Worm (Caenorhabditis elegans) whole organism, L1 larva: Measurements from ENCODE around the gene F47B8.4.
A peak's percentile ranks its signal among the peaks of the same experiment; 100 is the strongest.

ENCODE experiments used
- F16B12.6 ChIP-seq: fragments of 150-350 bp; optimal IDR thresholded peaks from 2 replicates; lab custom pipeline; 2014; ENCODE audit warnings: missing biosample characterization, missing genetic modification characterization
- Y116A8C.19 ChIP-seq: sonication (generic microtip); optimal IDR thresholded peaks from 2 replicates; lab custom pipeline; 2016; ENCODE audit warnings: missing compliant biosample characterization, missing genetic modification characterization, borderline replicate concordance
- aha-1 ChIP-seq: fragments of 150-350 bp; optimal IDR thresholded peaks from 2 replicates; lab custom pipeline; 2014; ENCODE audit warnings: missing biosample characterization, missing genetic modification characterization
- alr-1 ChIP-seq: fragments of 200-800 bp; sonication (Bioruptor generic); optimal IDR thresholded peaks from 2 replicates; lab custom pipeline; 2018; ENCODE audit warnings: borderline replicate concordance, mild to moderate bottlenecking, missing genetic modification characterization, missing compliant biosample characterization
- ceh-63 ChIP-seq: fragments of 200-800 bp; sonication (Bioruptor generic); optimal IDR thresholded peaks from 2 replicates; lab custom pipeline; 2018; ENCODE audit warnings: mild to moderate bottlenecking, missing genetic modification characterization, missing compliant biosample characterization
- ceh-8 ChIP-seq: fragments of 200-800 bp; sonication (Bioruptor generic); optimal IDR thresholded peaks from 2 replicates; lab custom pipeline; 2018; ENCODE audit warnings: mild to moderate bottlenecking, missing genetic modification characterization, moderate library complexity, missing compliant biosample characterization
- ceh-88 ChIP-seq: fragments of 200-800 bp; sonication (Bioruptor generic); IDR thresholded peaks from 2 replicates; pipeline ENCODE4 v1.3.6; 2022; ENCODE audit warnings: missing genetic modification characterization, missing compliant biosample characterization
- dpl-1 ChIP-seq, 3 experiments: fragments of 150-350 bp in 2 of 3; sonication (generic microtip) in 1 of 3; optimal IDR thresholded peaks; 2 replicates each; lab custom pipeline; 2014 to 2017; ENCODE audit warnings: missing biosample characterization in 3 of 3, missing genetic modification characterization in 3 of 3, missing genetic modification reagents in 3 of 3
- dsc-1 ChIP-seq: sonication (generic microtip); optimal IDR thresholded peaks from 2 replicates; lab custom pipeline; 2016; ENCODE audit warnings: mild to moderate bottlenecking, missing genetic modification characterization, missing compliant biosample characterization
- efl-3 ChIP-seq: fragments of 200-800 bp; sonication (Bioruptor generic); optimal IDR thresholded peaks from 2 replicates; lab custom pipeline; 2018; ENCODE audit warnings: mild to moderate bottlenecking, missing genetic modification characterization, missing compliant biosample characterization
- egl-13 ChIP-seq: sonication (generic microtip); optimal IDR thresholded peaks from 2 replicates; lab custom pipeline; 2016; ENCODE audit warnings: missing genotype, missing genetic modification reagents, missing genetic modification characterization, missing compliant biosample characterization
- elt-3 ChIP-seq, 6 experiments: fragments of 150-350 bp in 1 of 6; sonication (generic microtip); optimal IDR thresholded peaks; 2 replicates each; lab custom pipeline; 2017 to 2018; ENCODE audit warnings: missing biosample characterization in 6 of 6, missing genetic modification characterization in 6 of 6, inconsistent platforms in 1 of 6
- ets-5 ChIP-seq: fragments of 200-800 bp; sonication (Bioruptor generic); IDR thresholded peaks from 2 replicates; pipeline ENCODE4 v1.3.6; 2022; ENCODE audit warnings: missing genetic modification characterization, missing compliant biosample characterization
- fkh-8 ChIP-seq: sonication (generic microtip); optimal IDR thresholded peaks from 2 replicates; lab custom pipeline; 2016; ENCODE audit warnings: mild to moderate bottlenecking, missing genetic modification characterization, missing compliant biosample characterization
- grh-1 ChIP-seq: fragments of 200-800 bp; sonication (Bioruptor generic); IDR thresholded peaks from 2 replicates; pipeline ENCODE4 v1.3.6; 2022; ENCODE audit warnings: missing genetic modification reagents, missing genetic modification characterization, missing compliant biosample characterization
- hlh-4 ChIP-seq: sonication (generic microtip); optimal IDR thresholded peaks from 2 replicates; lab custom pipeline; 2016; ENCODE audit warnings: mild to moderate bottlenecking, missing genetic modification characterization, missing compliant biosample characterization
- hpl-2 ChIP-seq: fragments of 150-350 bp; optimal IDR thresholded peaks from 2 replicates; lab custom pipeline; 2014; ENCODE audit warnings: missing biosample characterization, missing genetic modification reagents, missing genetic modification characterization
- jun-1 ChIP-seq: fragments of 150-350 bp; optimal IDR thresholded peaks from 2 replicates; lab custom pipeline; 2014; ENCODE audit warnings: missing biosample characterization, missing genetic modification reagents, missing genetic modification characterization
- lin-13 ChIP-seq: fragments of 150-350 bp; optimal IDR thresholded peaks from 2 replicates; lab custom pipeline; 2014; ENCODE audit warnings: missing biosample characterization, missing genetic modification reagents, missing genetic modification characterization
- lin-15B ChIP-seq: fragments of 150-350 bp; sonication (generic microtip); optimal IDR thresholded peaks from 3 replicates; lab custom pipeline; 2014; ENCODE audit warnings: missing biosample characterization, missing genetic modification characterization
- lin-39 ChIP-seq: fragments of 150-350 bp; optimal IDR thresholded peaks from 2 replicates; lab custom pipeline; 2014; ENCODE audit warnings: missing biosample characterization, missing genetic modification reagents, missing genetic modification characterization
- lir-3 ChIP-seq: sonication (generic microtip); optimal IDR thresholded peaks from 2 replicates; lab custom pipeline; 2016; ENCODE audit warnings: mild to moderate bottlenecking, missing genetic modification characterization, moderate library complexity, missing compliant biosample characterization; ENCODE audit not compliant: poor library complexity
- lsy-2 ChIP-seq, 2 experiments: fragments of 150-350 bp; optimal IDR thresholded peaks; 2 replicates each; lab custom pipeline; 2014; ENCODE audit warnings: missing biosample characterization in 2 of 2, missing genetic modification characterization in 2 of 2
- mab-9 ChIP-seq: fragments of 200-800 bp; sonication (Bioruptor generic); IDR thresholded peaks from 2 replicates; pipeline ENCODE4 v1.3.6; 2022; ENCODE audit warnings: missing genetic modification reagents, missing genetic modification characterization, missing compliant biosample characterization
- mdl-1 ChIP-seq, 2 experiments: fragments of 150-350 bp; optimal IDR thresholded peaks; 2 replicates each; lab custom pipeline; 2014 to 2017; ENCODE audit warnings: missing biosample characterization in 2 of 2, missing genetic modification characterization in 2 of 2, inconsistent platforms in 1 of 2
- mef-2 ChIP-seq: fragments of 150-350 bp; optimal IDR thresholded peaks from 2 replicates; lab custom pipeline; 2014; ENCODE audit warnings: missing biosample characterization, missing genetic modification characterization
- mep-1 ChIP-seq: fragments of 150-350 bp; optimal IDR thresholded peaks from 2 replicates; lab custom pipeline; 2014; ENCODE audit warnings: missing biosample characterization, missing genetic modification characterization
- nhr-12 ChIP-seq: sonication (generic microtip); optimal IDR thresholded peaks from 2 replicates; lab custom pipeline; 2017; ENCODE audit warnings: missing biosample characterization, missing genetic modification characterization
- nhr-19 ChIP-seq: fragments of 200-800 bp; sonication (Bioruptor generic); conservative IDR thresholded peaks from 2 replicates; pipeline ENCODE4 v1.3.6; 2022; ENCODE audit warnings: missing genetic modification characterization, missing compliant biosample characterization
- nhr-237 ChIP-seq: fragments of 150-350 bp; optimal IDR thresholded peaks from 2 replicates; lab custom pipeline; 2014; ENCODE audit warnings: missing biosample characterization, missing genetic modification characterization
- nhr-28 ChIP-seq: fragments of 150-350 bp; optimal IDR thresholded peaks from 2 replicates; lab custom pipeline; 2014; ENCODE audit warnings: missing biosample characterization, missing genetic modification characterization
- nhr-77 ChIP-seq: fragments of 150-350 bp; optimal IDR thresholded peaks from 2 replicates; lab custom pipeline; 2014; ENCODE audit warnings: missing biosample characterization, missing genetic modification characterization
- nhr-85 ChIP-seq: sonication (generic microtip); peaks from one replicate; lab custom pipeline; 2016; ENCODE audit warnings: missing genetic modification characterization, inconsistent platforms, missing compliant biosample characterization
- nhr-90 ChIP-seq: sonication (generic microtip); optimal IDR thresholded peaks from 2 replicates; lab custom pipeline; 2016; ENCODE audit warnings: mild to moderate bottlenecking, missing genetic modification characterization, missing compliant biosample characterization; ENCODE audit not compliant: poor library complexity
- pag-3 ChIP-seq: sonication (generic microtip); optimal IDR thresholded peaks from 2 replicates; lab custom pipeline; 2017; ENCODE audit warnings: missing genetic modification characterization, mild to moderate bottlenecking, missing compliant biosample characterization, antibody characterized with exemption, borderline replicate concordance; ENCODE audit not compliant: insufficient read depth
- pax-3 ChIP-seq: fragments of 200-800 bp; sonication (Bioruptor generic); optimal IDR thresholded peaks from 2 replicates; lab custom pipeline; 2018; ENCODE audit warnings: mild to moderate bottlenecking, missing genetic modification characterization, moderate library complexity, missing compliant biosample characterization
- rnt-1 ChIP-seq: sonication (generic microtip); optimal IDR thresholded peaks from 2 replicates; lab custom pipeline; 2016; ENCODE audit warnings: mild to moderate bottlenecking, missing genetic modification characterization, moderate library complexity, missing compliant biosample characterization
- skn-1 ChIP-seq: fragments of 150-350 bp; optimal IDR thresholded peaks from 2 replicates; lab custom pipeline; 2014; ENCODE audit warnings: missing biosample characterization, missing genetic modification characterization
- snpc-4 ChIP-seq: fragments of 150-350 bp; optimal IDR thresholded peaks from 2 replicates; lab custom pipeline; 2014; ENCODE audit warnings: missing biosample characterization, missing genetic modification characterization
- sptf-1 ChIP-seq: fragments of 150-350 bp; optimal IDR thresholded peaks from 2 replicates; lab custom pipeline; 2014; ENCODE audit warnings: missing biosample characterization, missing genetic modification characterization
- tbx-2 ChIP-seq: sonication (generic microtip); optimal IDR thresholded peaks from 2 replicates; lab custom pipeline; 2016; ENCODE audit warnings: missing genetic modification characterization, missing compliant biosample characterization
- tlp-1 ChIP-seq: fragments of 150-350 bp; optimal IDR thresholded peaks from 2 replicates; lab custom pipeline; 2014; ENCODE audit warnings: missing biosample characterization, missing genetic modification characterization
- unc-130 ChIP-seq: fragments of 150-350 bp; optimal IDR thresholded peaks from 2 replicates; lab custom pipeline; 2017; ENCODE audit warnings: missing biosample characterization, missing genetic modification characterization, inconsistent platforms
- unc-86 ChIP-seq: sonication (generic microtip); optimal IDR thresholded peaks from 2 replicates; lab custom pipeline; 2016; ENCODE audit warnings: missing genetic modification characterization, missing compliant biosample characterization
- unc-98 ChIP-seq: fragments of 200-800 bp; sonication (Bioruptor generic); IDR thresholded peaks from 2 replicates; pipeline ENCODE4 v1.3.6; 2022; ENCODE audit warnings: missing genetic modification characterization, missing compliant biosample characterization
- vab-15 ChIP-seq: sonication (generic microtip); optimal IDR thresholded peaks from 2 replicates; lab custom pipeline; 2017; ENCODE audit warnings: missing genotype, mild to moderate bottlenecking, missing genetic modification characterization, missing compliant biosample characterization
- xbp-1 ChIP-seq: sonication (generic microtip); optimal IDR thresholded peaks from 2 replicates; lab custom pipeline; 2016; ENCODE audit warnings: missing genetic modification characterization, missing compliant biosample characterization
- zip-4 ChIP-seq: fragments of 200-800 bp; sonication (Bioruptor generic); optimal IDR thresholded peaks from 2 replicates; lab custom pipeline; 2018; ENCODE audit warnings: mild to moderate bottlenecking, missing genetic modification characterization, moderate library complexity, missing compliant biosample characterization
- ztf-11 ChIP-seq, 2 experiments: sonication (generic microtip); optimal IDR thresholded peaks; 2 replicates each; lab custom pipeline; 2016 to 2017; ENCODE audit warnings: missing genetic modification characterization in 2 of 2, missing biosample characterization in 1 of 2, missing compliant biosample characterization in 1 of 2

Gene F47B8.4

DNA sequence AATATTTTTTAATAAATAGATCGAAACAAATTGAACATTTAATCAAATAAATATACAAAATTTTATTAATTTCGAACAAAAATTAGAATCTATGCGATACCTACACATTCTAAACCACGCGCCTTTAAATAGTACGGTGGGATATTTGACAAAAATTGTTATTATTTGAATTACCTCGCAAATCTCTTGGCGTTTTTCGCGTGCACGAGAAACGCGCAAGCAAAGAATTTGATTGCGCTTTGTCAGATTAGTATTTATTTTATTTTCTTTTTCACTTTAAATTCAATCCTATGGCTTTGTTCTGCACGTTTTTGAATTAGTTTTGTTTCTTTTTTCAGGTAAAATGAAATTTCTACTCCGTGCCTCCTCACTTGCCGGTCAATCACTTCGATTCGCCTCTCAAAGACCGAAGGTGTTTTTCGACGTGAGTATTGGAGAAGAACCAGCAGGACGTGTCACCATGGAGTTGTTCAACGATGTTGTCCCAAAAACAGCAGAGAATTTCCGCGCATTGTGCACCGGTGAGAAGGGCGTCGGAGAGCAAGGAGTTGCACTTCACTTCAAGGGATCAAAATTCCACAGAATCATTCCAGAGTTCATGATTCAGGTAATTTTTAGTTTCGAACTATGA is 31.4 kb upstream of the F47B8.4 start, which contains the start of gene cyn-1 (continued):
- TF ChIP-seq lin-13 (GFP tag; lab: Kevin White, UChicago) (peak; percentile 77), dsc-1 (tag; lab: Kevin White, UChicago) (peak; percentile 85), unc-86 (tag; lab: Kevin White, UChicago) (peak; percentile 82), dpl-1 (GFP tag; optimal IDR thresholded peaks at IDR 0.05; lab: Kevin White, UChicago) (peak; percentile 97 to 98 (median 98)), ceh-63 (GFP tag; lab: Kevin White, UChicago) (no peak), aha-1 (tag; lab: Kevin White, UChicago) (peak; percentile 29), nhr-237 (tag; lab: Kevin White, UChicago) (peak; percentile 26), mef-2 (tag; lab: Kevin White, UChicago) (no peak), jun-1 (tag; lab: Kevin White, UChicago) (peak; percentile 70), grh-1 (GFP tag; lab: Robert Waterston, UW) (peak; percentile 72), mab-9 (GFP tag; lab: Robert Waterston, UW) (peak; percentile 65), nhr-77 (tag; lab: Kevin White, UChicago) (peak; percentile 71), zip-4 (peak; percentile 67), tbx-2 (tag; lab: Kevin White, UChicago) (peak; percentile 87), lin-39 (peak; percentile 80), fkh-8 (tag; lab: Kevin White, UChicago) (peak; percentile 63), tlp-1 (tag; lab: Kevin White, UChicago) (no peak), hpl-2 (GFP tag; lab: Kevin White, UChicago) (no peak), snpc-4 (peak; percentile 83), nhr-19 (GFP tag; lab: Robert Waterston, UW) (peak; percentile 89), ceh-88 (GFP tag; lab: Robert Waterston, UW) (peak; percentile 54), F16B12.6 (peak; percentile 58), mdl-1 (tag; optimal IDR thresholded peaks at IDR 0.05; lab: Kevin White, UChicago) (peak in 1 of 2 experiments; percentile 63), Y116A8C.19 (tag; lab: Kevin White, UChicago) (no peak), ztf-11 (tag; optimal IDR thresholded peaks at IDR 0.05; lab: Kevin White, UChicago) (peak in 1 of 2 experiments; percentile 69), alr-1 (tag; lab: Kevin White, UChicago) (peak; percentile 8), vab-15 (tag; lab: Kevin White, UChicago) (peak; percentile 27), skn-1 (peak; percentile 89), hlh-4 (tag; lab: Kevin White, UChicago) (no peak), efl-3 (GFP tag; lab: Kevin White, UChicago) (no peak), unc-98 (no peak), nhr-90 (tag; lab: Kevin White, UChicago) (peak; percentile 88), rnt-1 (peak; percentile 89), xbp-1 (tag; lab: Kevin White, UChicago) (peak; percentile 90), nhr-12 (tag; lab: Kevin White, UChicago) (no peak), mep-1 (tag; lab: Kevin White, UChicago) (peak; percentile 96), lin-15B (tag; lab: Kevin White, UChicago) (peak; percentile 80), pag-3 (no peak), elt-3 (tag; optimal IDR thresholded peaks at IDR 0.05; lab: Kevin White, UChicago) (peak in 2 of 6 experiments; percentile 81 to 83), pax-3 (tag; lab: Kevin White, UChicago) (peak; percentile 85), nhr-85 (tag; lab: Kevin White, UChicago) (peak; percentile 91), ets-5 (GFP tag; lab: Robert Waterston, UW) (no peak), nhr-28 (tag; lab: Kevin White, UChicago) (no peak), lir-3 (tag; lab: Kevin White, UChicago) (peak; percentile 46), unc-130 (tag; lab: Kevin White, UChicago) (peak; percentile 83), ceh-8 (GFP tag; lab: Kevin White, UChicago) (peak; percentile 78), sptf-1 (tag; lab: Kevin White, UChicago) (no peak), lsy-2 (tag; optimal IDR thresholded peaks at IDR 0.05; lab: Kevin White, UChicago) (peak; percentile 92), egl-13 (peak; percentile 76)
